Fruit fly (Drosophila melanogaster): ENCODE results near the gene CG46320.

DNA sequence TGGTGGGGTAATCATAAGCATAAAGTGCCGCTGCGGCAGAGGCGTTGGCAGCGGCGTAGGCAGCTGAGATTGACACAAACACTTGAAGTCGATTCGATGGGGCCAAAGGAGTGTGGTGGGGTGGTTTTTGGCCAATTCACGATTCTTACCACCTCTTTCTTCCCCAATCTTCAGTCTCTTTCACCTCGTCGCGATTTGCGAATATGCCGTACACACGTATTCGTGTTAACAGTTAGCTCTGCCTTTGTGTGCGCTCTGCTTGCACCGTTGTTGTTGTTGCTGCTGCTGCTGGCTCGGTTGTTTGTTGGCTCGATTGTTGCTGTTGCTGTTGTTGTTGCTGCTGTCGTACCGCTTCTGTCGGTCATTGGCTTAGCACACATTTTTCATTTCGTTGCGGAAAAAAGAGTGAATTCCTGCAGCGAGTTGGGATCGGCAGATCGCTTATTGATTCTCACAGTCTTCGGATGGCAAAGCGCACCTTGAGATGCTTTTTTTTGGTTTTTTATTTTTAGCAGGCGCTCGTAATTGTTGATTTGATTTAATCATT, 38.7 kb upstream of the CG46320 start:
- TF ChIP-seq Rel (GFP tag; optimal IDR thresholded peaks at IDR 0.05), result no peak
- TF ChIP-seq Rel (tag; optimal IDR thresholded peaks at IDR 0.05), result no peak
- no peak for TF ChIP-seq Jra (GFP tag; optimal IDR thresholded peaks at IDR 0.05)
- no peak for TF ChIP-seq Vsx2 (GFP tag; optimal IDR thresholded peaks at IDR 0.05; ENCODE audit: partially characterized antibody)
- no peak for TF ChIP-seq Mio (GFP tag; optimal IDR thresholded peaks at IDR 0.05)
- no peak for TF ChIP-seq brk (GFP tag; optimal IDR thresholded peaks at IDR 0.05)
- TF ChIP-seq h (GFP tag; optimal IDR thresholded peaks at IDR 0.05), result no peak
